Fruit fly (Drosophila melanogaster) whole organism, embryonic: ENCODE results near the gene mRpL28.
A peak's percentile ranks its signal among the peaks of the same experiment; 100 is the strongest.

Experiments
- Atf-2 ChIP-seq: fragments of 200-800 bp; sonication (Bioruptor generic); optimal IDR thresholded peaks from 2 replicates; lab custom pipeline; 2016; ENCODE audit warnings: missing biosample characterization, missing genetic modification characterization
- Atf6 ChIP-seq: fragments of 200-800 bp; sonication (Bioruptor generic); IDR thresholded peaks from 2 replicates; pipeline ENCODE4 v1.3.6; 2022; ENCODE audit warnings: missing biosample characterization, missing genetic modification characterization
- BEAF-32 ChIP-seq: fragments of 200-800 bp; sonication (Bioruptor generic); optimal IDR thresholded peaks from 3 replicates; lab custom pipeline; 2017; ENCODE audit warnings: missing biosample characterization, missing genetic modification characterization, mild to moderate bottlenecking, moderate library complexity, missing genetic modification reagents
- CG12071 ChIP-seq: fragments of 200-800 bp; sonication (Bioruptor generic); optimal IDR thresholded peaks from 3 replicates; lab custom pipeline; 2018; ENCODE audit warnings: missing biosample characterization, mild to moderate bottlenecking, missing genetic modification characterization
- CG12391 ChIP-seq: fragments of 200-800 bp; sonication (Bioruptor generic); optimal IDR thresholded peaks from 3 replicates; lab custom pipeline; 2018; ENCODE audit warnings: missing biosample characterization, mild to moderate bottlenecking, missing genetic modification characterization, moderate library complexity
- CG12659 ChIP-seq: fragments of 200-800 bp; sonication (Bioruptor generic); optimal IDR thresholded peaks from 3 replicates; lab custom pipeline; 2017; ENCODE audit warnings: mild to moderate bottlenecking, missing biosample characterization, missing genetic modification reagents, missing genetic modification characterization
- CG15479 ChIP-seq: fragments of 200-800 bp; sonication (Bioruptor generic); optimal IDR thresholded peaks from 3 replicates; lab custom pipeline; 2019; ENCODE audit warnings: missing biosample characterization, mild to moderate bottlenecking, missing genetic modification characterization, moderate library complexity
- CG15601 ChIP-seq: fragments of 200-800 bp; sonication (Bioruptor generic); optimal IDR thresholded peaks from 3 replicates; lab custom pipeline; 2019; ENCODE audit warnings: missing biosample characterization, mild to moderate bottlenecking, missing genetic modification characterization, moderate library complexity
- CG1603 ChIP-seq: fragments of 200-800 bp; sonication (Bioruptor generic); optimal IDR thresholded peaks from 2 replicates; lab custom pipeline; 2019; ENCODE audit warnings: missing biosample characterization, mild to moderate bottlenecking, missing genetic modification characterization, moderate library complexity
- CG3726 ChIP-seq: fragments of 200-800 bp; sonication (Bioruptor generic); IDR thresholded peaks from 3 replicates; pipeline ENCODE4, ENCODE4 v1.3.6; 2022; ENCODE audit warnings: missing biosample characterization, missing genetic modification characterization
- CG4282 ChIP-seq: fragments of 200-800 bp; sonication (Bioruptor generic); optimal IDR thresholded peaks from 2 replicates; lab custom pipeline; 2016; ENCODE audit warnings: missing biosample characterization, missing genetic modification characterization
- CG6254 ChIP-seq: fragments of 200-800 bp; sonication (Bioruptor generic); optimal IDR thresholded peaks from 3 replicates; lab custom pipeline; 2017; ENCODE audit warnings: mild to moderate bottlenecking, missing biosample characterization, missing genetic modification reagents, missing genetic modification characterization
- CG6683 ChIP-seq: fragments of 200-800 bp; sonication (Bioruptor generic); optimal IDR thresholded peaks from 2 replicates; lab custom pipeline; 2017; ENCODE audit warnings: missing biosample characterization, mild to moderate bottlenecking, missing genetic modification characterization, missing genetic modification reagents
- CG6813 ChIP-seq: fragments of 200-800 bp; sonication (Bioruptor generic); optimal IDR thresholded peaks from 2 replicates; lab custom pipeline; 2017; ENCODE audit warnings: missing biosample characterization, missing genetic modification characterization, mild to moderate bottlenecking, moderate library complexity, missing genetic modification reagents
- CG7786 ChIP-seq: fragments of 200-800 bp; sonication (Bioruptor generic); optimal IDR thresholded peaks from 2 replicates; lab custom pipeline; 2016; ENCODE audit warnings: missing biosample characterization, missing genetic modification characterization
- Dp ChIP-seq: fragments of 200-800 bp; sonication (Bioruptor generic); optimal IDR thresholded peaks from 2 replicates; lab custom pipeline; 2018; ENCODE audit warnings: missing biosample characterization, mild to moderate bottlenecking, missing genetic modification characterization, moderate library complexity
- Dref ChIP-seq: fragments of 200-800 bp; sonication (Bioruptor generic); IDR thresholded peaks from 2 replicates; pipeline ENCODE4 v1.3.6; 2022; ENCODE audit warnings: missing biosample characterization, missing genetic modification characterization
- Ets97D ChIP-seq: fragments of 200-800 bp; sonication (Bioruptor generic); optimal IDR thresholded peaks from 3 replicates; lab custom pipeline; 2016; ENCODE audit warnings: missing biosample characterization, missing genetic modification characterization
- Fer1 ChIP-seq: fragments of 200-800 bp; sonication (Bioruptor generic); optimal IDR thresholded peaks from 2 replicates; lab custom pipeline; 2017; ENCODE audit warnings: missing biosample characterization, mild to moderate bottlenecking, missing genetic modification characterization
- Fer2 ChIP-seq: fragments of 200-800 bp; sonication (Bioruptor generic); optimal IDR thresholded peaks from 2 replicates; lab custom pipeline; 2018; ENCODE audit warnings: missing biosample characterization, mild to moderate bottlenecking, missing genetic modification characterization, moderate library complexity
- Fer3 ChIP-seq: fragments of 200-800 bp; sonication (Bioruptor generic); optimal IDR thresholded peaks from 2 replicates; lab custom pipeline; 2018; ENCODE audit warnings: missing biosample characterization, mild to moderate bottlenecking, missing genetic modification characterization, moderate library complexity
- HLH54F ChIP-seq: fragments of 200-800 bp; sonication (Bioruptor generic); optimal IDR thresholded peaks from 3 replicates; lab custom pipeline; 2016; ENCODE audit warnings: missing biosample characterization, missing genetic modification characterization
- Lhr ChIP-seq: fragments of 200-800 bp; sonication (Bioruptor generic); optimal IDR thresholded peaks from 3 replicates; lab custom pipeline; 2017; ENCODE audit warnings: mild to moderate bottlenecking, missing biosample characterization, missing genetic modification reagents, missing genetic modification characterization
- MESR4 ChIP-seq: fragments of 200-800 bp; sonication (Bioruptor generic); optimal IDR thresholded peaks from 2 replicates; lab custom pipeline; 2018; ENCODE audit warnings: missing biosample characterization, mild to moderate bottlenecking, missing genetic modification characterization, moderate library complexity
- Myb ChIP-seq: fragments of 200-800 bp; sonication (Bioruptor generic); optimal IDR thresholded peaks from 2 replicates; lab custom pipeline; 2016; ENCODE audit warnings: missing biosample characterization, missing genetic modification characterization
- Oaz ChIP-seq: fragments of 200-800 bp; sonication (Bioruptor generic); IDR thresholded peaks from 2 replicates; pipeline ENCODE4 v1.3.6; 2022; ENCODE audit warnings: missing biosample characterization, missing genetic modification characterization
- Sox100B ChIP-seq: fragments of 200-800 bp; sonication (Bioruptor generic); optimal IDR thresholded peaks from 3 replicates; lab custom pipeline; 2018; ENCODE audit warnings: missing biosample characterization, mild to moderate bottlenecking, missing genetic modification characterization
- Spps ChIP-seq: fragments of 200-800 bp; sonication (Bioruptor generic); optimal IDR thresholded peaks from 2 replicates; lab custom pipeline; 2018; ENCODE audit warnings: missing biosample characterization, mild to moderate bottlenecking, missing genetic modification characterization
- ab ChIP-seq: fragments of 200-800 bp; sonication (Bioruptor generic); optimal IDR thresholded peaks from 2 replicates; lab custom pipeline; 2016; ENCODE audit warnings: missing biosample characterization, missing genetic modification characterization
- bsh ChIP-seq, 2 experiments: fragments of 200-800 bp; sonication (Bioruptor generic); optimal IDR thresholded peaks; 2 replicates each; lab custom pipeline; 2017 to 2018; ENCODE audit warnings: mild to moderate bottlenecking in 2 of 2, missing biosample characterization in 2 of 2, missing genetic modification characterization in 2 of 2, moderate library complexity in 1 of 2
- cas ChIP-seq: fragments of 200-800 bp; sonication (Bioruptor generic); IDR thresholded peaks from 2 replicates; pipeline ENCODE4 v1.3.6; 2022; ENCODE audit warnings: missing biosample characterization, missing genetic modification characterization
- caup ChIP-seq: fragments of 200-800 bp; sonication (Bioruptor generic); optimal IDR thresholded peaks from 3 replicates; lab custom pipeline; 2017; ENCODE audit warnings: missing biosample characterization, mild to moderate bottlenecking, missing genetic modification characterization, moderate library complexity; ENCODE audit not compliant: severe bottlenecking
- chif ChIP-seq, 2 experiments: fragments of 200-800 bp; sonication (Bioruptor generic); optimal IDR thresholded peaks; 3 replicates each; lab custom pipeline; 2016; ENCODE audit warnings: missing biosample characterization in 2 of 2, missing genetic modification characterization in 2 of 2
- dm ChIP-seq: fragments of 200-800 bp; sonication (Bioruptor generic); optimal IDR thresholded peaks from 3 replicates; lab custom pipeline; 2016; ENCODE audit warnings: missing biosample characterization, missing genetic modification characterization
- dpn ChIP-seq, 2 experiments: fragments of 200-800 bp; sonication (Bioruptor generic); optimal IDR thresholded peaks; 3 replicates each; lab custom pipeline; 2016; ENCODE audit warnings: missing biosample characterization in 2 of 2, missing genetic modification characterization in 2 of 2
- fd3F ChIP-seq: fragments of 200-800 bp; sonication (Bioruptor generic); optimal IDR thresholded peaks from 2 replicates; lab custom pipeline; 2018; ENCODE audit warnings: missing biosample characterization, mild to moderate bottlenecking, missing genetic modification characterization, moderate library complexity
- fru ChIP-seq: fragments of >200 bp; optimal IDR thresholded peaks from 2 replicates; lab custom pipeline; 2017
- gcm2 ChIP-seq: fragments of 200-800 bp; sonication (Bioruptor generic); optimal IDR thresholded peaks from 2 replicates; lab custom pipeline; 2016; ENCODE audit warnings: missing biosample characterization, missing genetic modification characterization
- kah ChIP-seq: fragments of 200-800 bp; sonication (Bioruptor generic); optimal IDR thresholded peaks from 2 replicates; lab custom pipeline; 2018; ENCODE audit warnings: missing biosample characterization, mild to moderate bottlenecking, missing genetic modification characterization
- mam ChIP-seq: fragments of 200-800 bp; sonication (Bioruptor generic); optimal IDR thresholded peaks from 3 replicates; lab custom pipeline; 2016; ENCODE audit warnings: missing biosample characterization, missing genetic modification characterization
- pb ChIP-seq: fragments of 200-800 bp; sonication (Bioruptor generic); optimal IDR thresholded peaks from 3 replicates; lab custom pipeline; 2016; ENCODE audit warnings: missing biosample characterization, missing genetic modification characterization
- pho ChIP-seq: fragments of 200-800 bp; sonication (Bioruptor generic); optimal IDR thresholded peaks from 2 replicates; lab custom pipeline; 2016; ENCODE audit warnings: missing biosample characterization, missing genetic modification characterization
- sens ChIP-seq: fragments of 200-800 bp; sonication (Bioruptor generic); peaks from one replicate; lab custom pipeline; 2016; ENCODE audit warnings: missing biosample characterization, missing genetic modification characterization
- slbo ChIP-seq: fragments of 200-800 bp; sonication (Bioruptor generic); IDR thresholded peaks from 2 replicates; pipeline ENCODE4 v1.3.6; 2022; ENCODE audit warnings: missing biosample characterization, missing genetic modification characterization
- sug ChIP-seq: fragments of 200-800 bp; optimal IDR thresholded peaks from 2 replicates; lab custom pipeline; 2019; ENCODE audit warnings: missing biosample characterization, mild to moderate bottlenecking, missing genetic modification characterization, moderate library complexity
- tgo ChIP-seq: fragments of 200-800 bp; sonication (Bioruptor generic); IDR thresholded peaks from 3 replicates; pipeline ENCODE4 v1.3.6; 2022; ENCODE audit warnings: missing biosample characterization, missing genetic modification characterization
- tin ChIP-seq: fragments of 200-800 bp; sonication (Bioruptor generic); optimal IDR thresholded peaks from 3 replicates; lab custom pipeline; 2016; ENCODE audit warnings: missing biosample characterization, missing genetic modification characterization
- tll ChIP-seq, 2 experiments: fragments of 200-800 bp in 1 of 2; fragments of >200 bp in 1 of 2; sonication (Bioruptor generic) in 1 of 2; optimal IDR thresholded peaks; 2 replicates each; lab custom pipeline; 2017 to 2019; ENCODE audit warnings: missing biosample characterization in 2 of 2, missing genetic modification characterization in 2 of 2, mild to moderate bottlenecking in 1 of 2, moderate library complexity in 1 of 2
- tna ChIP-seq: fragments of 200-800 bp; sonication (Bioruptor generic); IDR thresholded peaks from 2 replicates; pipeline ENCODE4 v1.3.6; 2022; ENCODE audit warnings: missing biosample characterization, missing genetic modification characterization; ENCODE audit not compliant: partially characterized antibody
- trem ChIP-seq: fragments of 200-800 bp; optimal IDR thresholded peaks from 3 replicates; lab custom pipeline; 2019; ENCODE audit warnings: missing biosample characterization, mild to moderate bottlenecking, missing genetic modification characterization, moderate library complexity

The mRpL28 gene

dm6 chr2L:4971329-4971798 is 2.4 kb upstream of the mRpL28 start, which contains the start of gene CG14043 (continued):
- TF ChIP-seq caup: no peak
- no peak for TF ChIP-seq fru (lab: Kevin White, UChicago)
- no peak for TF ChIP-seq pb (GFP tag; lab: Kevin White, UChicago)
- TF ChIP-seq dpn (GFP tag; optimal IDR thresholded peaks at IDR 0.05; lab: Kevin White, UChicago): peak in 1 of 2 experiments; percentile 38
- TF ChIP-seq CG15601 (tag; lab: Kevin White, UChicago): peak; percentile 51
- TF ChIP-seq MESR4: peak; percentile 31
- TF ChIP-seq CG15479: peak; percentile 2
- peak; percentile 46 for TF ChIP-seq sug (tag; lab: Kevin White, UChicago)
- peak; percentile 9 for TF ChIP-seq Spps
- peak; percentile 59 for TF ChIP-seq BEAF-32 (GFP tag; lab: Kevin White, UChicago)
- peak; percentile 74 for TF ChIP-seq CG12391 (tag; lab: Kevin White, UChicago)
- no peak for TF ChIP-seq Sox100B (GFP tag; lab: Kevin White, UChicago)
- no peak for TF ChIP-seq tgo (GFP tag; lab: Robert Waterston, UW)
- TF ChIP-seq Fer1: no peak
- TF ChIP-seq tna (GFP tag; lab: Robert Waterston, UW): no peak
- TF ChIP-seq sens (GFP tag; lab: Kevin White, UChicago): peak; percentile 85
- TF ChIP-seq Lhr (GFP tag; lab: Kevin White, UChicago): peak; percentile 85
- TF ChIP-seq CG6254: no peak
- peak in 1 of 2 experiments; percentile 33 for TF ChIP-seq chif (GFP tag; optimal IDR thresholded peaks at IDR 0.05; lab: Kevin White, UChicago)
- TF ChIP-seq Dref: peak; percentile 36; the same call in 1 of the 2 replicates
- peak; percentile 91 for TF ChIP-seq CG12659
- TF ChIP-seq trem (tag; lab: Kevin White, UChicago): peak; percentile 86
- TF ChIP-seq Dp (GFP tag; lab: Kevin White, UChicago): peak; percentile 78
- TF ChIP-seq CG12071 (GFP tag; lab: Kevin White, UChicago): no peak
- no peak for TF ChIP-seq HLH54F
- TF ChIP-seq Atf6 (GFP tag; lab: Robert Waterston, UW): no peak
- no peak for TF ChIP-seq tll (GFP tag; optimal IDR thresholded peaks at IDR 0.05; lab: Kevin White, UChicago)
- TF ChIP-seq CG4282 (GFP tag; lab: Kevin White, UChicago): no peak
- TF ChIP-seq Atf-2: no peak
- TF ChIP-seq CG3726: no peak
- no peak for TF ChIP-seq Fer2 (tag; lab: Kevin White, UChicago)
- TF ChIP-seq kah (GFP tag; lab: Kevin White, UChicago): no peak
- TF ChIP-seq CG6683: no peak
- no peak for TF ChIP-seq ab (GFP tag; lab: Kevin White, UChicago)
- peak; percentile 39 for TF ChIP-seq pho
- TF ChIP-seq Oaz: no peak
- no peak for TF ChIP-seq cas
- peak; percentile 56 for TF ChIP-seq Myb (GFP tag; lab: Kevin White, UChicago)
- no peak for TF ChIP-seq gcm2 (GFP tag; lab: Kevin White, UChicago)
- peak; percentile 81 for TF ChIP-seq Ets97D (GFP tag; lab: Kevin White, UChicago)
- no peak for TF ChIP-seq fd3F (GFP tag; lab: Kevin White, UChicago)
- TF ChIP-seq slbo: peak; percentile 59
- peak; percentile 4 for TF ChIP-seq tin (GFP tag; lab: Kevin White, UChicago)
- TF ChIP-seq CG1603: peak; percentile 45
- TF ChIP-seq CG6813 (GFP tag; lab: Kevin White, UChicago): no peak
- peak; percentile 36 for TF ChIP-seq mam (GFP tag; lab: Kevin White, UChicago)
- no peak for TF ChIP-seq Fer3 (tag; lab: Kevin White, UChicago)
- peak; percentile 35 for TF ChIP-seq dm (GFP tag; lab: Kevin White, UChicago)
- no peak for TF ChIP-seq bsh (GFP tag; optimal IDR thresholded peaks at IDR 0.05; lab: Kevin White, UChicago)
- TF ChIP-seq CG7786 (GFP tag; lab: Kevin White, UChicago): peak; percentile 40
